Worm (Caenorhabditis elegans) whole organism, L4 larva: ENCODE data around the gene rfc-1.

ENCODE experiments used
- R02D3.7 ChIP-seq: fragments of 150-350 bp; sonication (generic microtip); optimal IDR thresholded peaks from 3 replicates; lab custom pipeline; 2014; ENCODE audit warnings: missing biosample characterization, missing genetic modification characterization
- Y105C5A.15 ChIP-seq: fragments of 200-800 bp; sonication (Bioruptor generic); IDR thresholded peaks from 2 replicates; pipeline ENCODE4 v1.3.6; 2022; ENCODE audit warnings: missing genetic modification characterization, missing compliant biosample characterization
- Y48G9A.11 ChIP-seq: fragments of 200-800 bp; sonication (Bioruptor generic); IDR thresholded peaks from 2 replicates; pipeline ENCODE4 v1.3.6; 2022; ENCODE audit warnings: missing genetic modification reagents, missing genetic modification characterization, missing compliant biosample characterization
- Y5F2A.4 ChIP-seq: fragments of 200-800 bp; sonication (Bioruptor generic); optimal IDR thresholded peaks from 2 replicates; lab custom pipeline; 2018; ENCODE audit warnings: mild to moderate bottlenecking, missing genetic modification characterization, missing compliant biosample characterization
- ZK546.5 ChIP-seq, 2 experiments: sonication (generic microtip); optimal IDR thresholded peaks; 2 replicates each; lab custom pipeline; 2017; ENCODE audit warnings: missing biosample characterization in 2 of 2, missing genetic modification characterization in 2 of 2
- aha-1 ChIP-seq: fragments of 150-350 bp; peaks from one replicate; lab custom pipeline; 2014; ENCODE audit warnings: missing biosample characterization, missing genetic modification characterization
- aly-2 ChIP-seq: sonication (generic microtip); optimal IDR thresholded peaks from 2 replicates; lab custom pipeline; 2018; ENCODE audit warnings: missing biosample characterization, missing genetic modification characterization
- ama-1 ChIP-seq: fragments of 150-350 bp; optimal IDR thresholded peaks from 2 replicates; lab custom pipeline; 2014; ENCODE audit warnings: inconsistent platforms, mixed read lengths
- ceh-20 ChIP-seq: fragments of 200-800 bp; sonication (Bioruptor generic); IDR thresholded peaks from 2 replicates; pipeline ENCODE4 v1.3.6; 2022; ENCODE audit warnings: missing genetic modification reagents, missing genetic modification characterization, missing compliant biosample characterization
- ceh-44 ChIP-seq: fragments of 200-800 bp; sonication (Bioruptor generic); IDR thresholded peaks from 2 replicates; pipeline ENCODE4 v1.3.6; 2022; ENCODE audit warnings: missing genetic modification reagents, missing genetic modification characterization, missing compliant biosample characterization
- ces-1 ChIP-seq: fragments of 150-350 bp; sonication (generic microtip); optimal IDR thresholded peaks from 4 replicates; lab custom pipeline; 2014; ENCODE audit warnings: missing biosample characterization, missing genetic modification reagents, missing genetic modification characterization
- daf-12 ChIP-seq: fragments of 150-350 bp; optimal IDR thresholded peaks from 2 replicates; lab custom pipeline; 2014; ENCODE audit warnings: missing biosample characterization, missing genetic modification reagents, missing genetic modification characterization
- daf-16 ChIP-seq, 3 experiments: sonication (generic microtip); optimal IDR thresholded peaks; 2 replicates each; lab custom pipeline; 2016 to 2017; ENCODE audit warnings: missing genetic modification characterization in 3 of 3, missing genetic modification reagents in 3 of 3, mild to moderate bottlenecking in 2 of 3, missing compliant biosample characterization in 2 of 3, missing biosample characterization in 1 of 3, moderate library complexity in 1 of 3
- daf-19 ChIP-seq: fragments of 200-800 bp; sonication (Bioruptor generic); conservative IDR thresholded peaks from 2 replicates; pipeline ENCODE4 v1.3.6; 2022; ENCODE audit warnings: missing genetic modification characterization, missing compliant biosample characterization
- dmd-6 ChIP-seq: fragments of 200-800 bp; sonication (Bioruptor generic); IDR thresholded peaks from 2 replicates; pipeline ENCODE4 v1.3.6; 2022; ENCODE audit warnings: missing genetic modification reagents, missing genetic modification characterization, missing compliant biosample characterization
- dpl-1 ChIP-seq: fragments of 150-350 bp; optimal IDR thresholded peaks from 2 replicates; lab custom pipeline; 2014; ENCODE audit warnings: missing biosample characterization, missing genetic modification reagents, missing genetic modification characterization
- egl-43 ChIP-seq: fragments of 200-800 bp; sonication (Bioruptor generic); IDR thresholded peaks from 2 replicates; pipeline ENCODE4 v1.3.6; 2022; ENCODE audit warnings: missing genetic modification reagents, missing genetic modification characterization, missing compliant biosample characterization
- gei-8 ChIP-seq: fragments of 200-800 bp; sonication (Bioruptor generic); optimal IDR thresholded peaks from 2 replicates; lab custom pipeline; 2018; ENCODE audit warnings: mild to moderate bottlenecking, missing genetic modification characterization, missing compliant biosample characterization
- hlh-11 ChIP-seq: fragments of 200-800 bp; sonication (Bioruptor generic); optimal IDR thresholded peaks from 2 replicates; lab custom pipeline; 2018; ENCODE audit warnings: mild to moderate bottlenecking, missing genetic modification characterization, missing compliant biosample characterization
- hlh-30 ChIP-seq: sonication (generic microtip); optimal IDR thresholded peaks from 2 replicates; lab custom pipeline; 2017; ENCODE audit warnings: antibody characterized with exemption, mild to moderate bottlenecking, missing genetic modification characterization, missing compliant biosample characterization; ENCODE audit not compliant: insufficient read depth
- lim-7 ChIP-seq: fragments of 200-800 bp; sonication (Bioruptor generic); IDR thresholded peaks from 2 replicates; pipeline ENCODE4 v1.3.6; 2022; ENCODE audit warnings: missing genetic modification characterization, missing compliant biosample characterization
- lin-29 ChIP-seq: fragments of 200-800 bp; sonication (Bioruptor generic); IDR thresholded peaks from 2 replicates; pipeline ENCODE4 v1.3.6; 2022; ENCODE audit warnings: missing genetic modification reagents, missing genetic modification characterization, missing compliant biosample characterization
- lin-38 ChIP-seq: fragments of 200-800 bp; sonication (Bioruptor generic); IDR thresholded peaks from 2 replicates; pipeline ENCODE4 v1.3.6; 2022; ENCODE audit warnings: missing genetic modification reagents, missing genetic modification characterization, missing compliant biosample characterization
- lsy-2 ChIP-seq, 2 experiments: fragments of 150-350 bp in 1 of 2; sonication (generic microtip) in 1 of 2; optimal IDR thresholded peaks; 2 replicates each; lab custom pipeline; 2014 to 2017; ENCODE audit warnings: missing biosample characterization in 2 of 2, missing genetic modification characterization in 2 of 2
- madf-9 ChIP-seq: fragments of 200-800 bp; sonication (Bioruptor generic); conservative IDR thresholded peaks from 2 replicates; pipeline ENCODE4 v1.3.6; 2022; ENCODE audit warnings: missing genetic modification reagents, missing genetic modification characterization, missing compliant biosample characterization
- mdl-1 ChIP-seq, 2 experiments: fragments of 150-350 bp in 1 of 2; sonication (generic microtip) in 1 of 2; optimal IDR thresholded peaks; 2 replicates each; lab custom pipeline; 2014 to 2017; ENCODE audit warnings: missing biosample characterization in 2 of 2, missing genetic modification characterization in 2 of 2
- mdt-29 ChIP-seq: fragments of 200-800 bp; sonication (Bioruptor generic); IDR thresholded peaks from 2 replicates; pipeline ENCODE4 v1.3.6; 2022; ENCODE audit warnings: missing genetic modification reagents, missing genetic modification characterization, missing compliant biosample characterization
- mep-1 ChIP-seq: fragments of 150-350 bp; sonication (generic microtip); optimal IDR thresholded peaks from 3 replicates; lab custom pipeline; 2014; ENCODE audit warnings: missing biosample characterization, missing genetic modification characterization
- mxl-2 ChIP-seq: fragments of 200-800 bp; sonication (Bioruptor generic); conservative IDR thresholded peaks from 2 replicates; pipeline ENCODE4 v1.3.6; 2022; ENCODE audit warnings: missing genetic modification reagents, missing genetic modification characterization, missing compliant biosample characterization
- nhr-102 ChIP-seq: sonication (generic microtip); optimal IDR thresholded peaks from 2 replicates; lab custom pipeline; 2016; ENCODE audit warnings: mild to moderate bottlenecking, missing genetic modification characterization, moderate library complexity, missing compliant biosample characterization
- nhr-11 ChIP-seq: fragments of 150-350 bp; optimal IDR thresholded peaks from 2 replicates; lab custom pipeline; 2014; ENCODE audit warnings: missing biosample characterization, missing genetic modification characterization
- nhr-28 ChIP-seq: fragments of 150-350 bp; optimal IDR thresholded peaks from 2 replicates; lab custom pipeline; 2014; ENCODE audit warnings: missing biosample characterization, missing genetic modification characterization
- nhr-42 ChIP-seq: fragments of 200-800 bp; sonication (Bioruptor generic); IDR thresholded peaks from 2 replicates; pipeline ENCODE4 v1.3.6; 2022; ENCODE audit warnings: missing genetic modification characterization, missing compliant biosample characterization
- nhr-48 ChIP-seq: sonication (generic microtip); optimal IDR thresholded peaks from 2 replicates; lab custom pipeline; 2016; ENCODE audit warnings: mild to moderate bottlenecking, missing genetic modification characterization, missing compliant biosample characterization
- nhr-76 ChIP-seq: fragments of 150-350 bp; optimal IDR thresholded peaks from 2 replicates; lab custom pipeline; 2014; ENCODE audit warnings: missing biosample characterization, missing genetic modification characterization
- pha-4 ChIP-seq, 2 experiments: fragments of 150-350 bp in 1 of 2; fragments of 200-800 bp in 1 of 2; sonication (Bioruptor generic) in 1 of 2; IDR thresholded peaks in 1 of 2; optimal IDR thresholded peaks in 1 of 2; 2 replicates each; pipeline versions ENCODE4 v1.3.6 to Lab custom; 2014 to 2022; ENCODE audit warnings: missing genetic modification characterization in 2 of 2, missing genetic modification reagents in 2 of 2, missing biosample characterization in 1 of 2, missing compliant biosample characterization in 1 of 2
- saeg-2 ChIP-seq: fragments of 200-800 bp; sonication (Bioruptor generic); IDR thresholded peaks from 2 replicates; pipeline ENCODE4 v1.3.6; 2022; ENCODE audit warnings: missing genetic modification reagents, missing genetic modification characterization, missing compliant biosample characterization
- set-16 ChIP-seq: fragments of 200-800 bp; sonication (Bioruptor generic); IDR thresholded peaks from 2 replicates; pipeline ENCODE4 v1.3.6; 2022; ENCODE audit warnings: missing genetic modification reagents, missing genetic modification characterization, missing compliant biosample characterization
- skn-1 ChIP-seq: fragments of 150-350 bp; optimal IDR thresholded peaks from 2 replicates; lab custom pipeline; 2014; ENCODE audit warnings: missing biosample characterization, missing genetic modification characterization
- snpc-1.2 ChIP-seq: fragments of 200-800 bp; sonication (Bioruptor generic); IDR thresholded peaks from 2 replicates; pipeline ENCODE4 v1.3.6; 2022; ENCODE audit warnings: missing genetic modification reagents, missing genetic modification characterization, missing compliant biosample characterization
- spr-1 ChIP-seq: sonication (generic microtip); optimal IDR thresholded peaks from 2 replicates; lab custom pipeline; 2016; ENCODE audit warnings: mild to moderate bottlenecking, missing genetic modification characterization, missing compliant biosample characterization
- unc-39 ChIP-seq: sonication (generic microtip); optimal IDR thresholded peaks from 2 replicates; lab custom pipeline; 2017; ENCODE audit warnings: missing biosample characterization, missing genetic modification characterization
- zfp-2 ChIP-seq: sonication (generic microtip); optimal IDR thresholded peaks from 2 replicates; lab custom pipeline; 2016; ENCODE audit warnings: mild to moderate bottlenecking, missing genetic modification characterization, missing compliant biosample characterization
- zip-11 ChIP-seq: fragments of 200-800 bp; sonication (Bioruptor generic); IDR thresholded peaks from 2 replicates; pipeline ENCODE4 v1.3.6; 2022; ENCODE audit warnings: missing genetic modification characterization, missing compliant biosample characterization

Gene rfc-1

DNA sequence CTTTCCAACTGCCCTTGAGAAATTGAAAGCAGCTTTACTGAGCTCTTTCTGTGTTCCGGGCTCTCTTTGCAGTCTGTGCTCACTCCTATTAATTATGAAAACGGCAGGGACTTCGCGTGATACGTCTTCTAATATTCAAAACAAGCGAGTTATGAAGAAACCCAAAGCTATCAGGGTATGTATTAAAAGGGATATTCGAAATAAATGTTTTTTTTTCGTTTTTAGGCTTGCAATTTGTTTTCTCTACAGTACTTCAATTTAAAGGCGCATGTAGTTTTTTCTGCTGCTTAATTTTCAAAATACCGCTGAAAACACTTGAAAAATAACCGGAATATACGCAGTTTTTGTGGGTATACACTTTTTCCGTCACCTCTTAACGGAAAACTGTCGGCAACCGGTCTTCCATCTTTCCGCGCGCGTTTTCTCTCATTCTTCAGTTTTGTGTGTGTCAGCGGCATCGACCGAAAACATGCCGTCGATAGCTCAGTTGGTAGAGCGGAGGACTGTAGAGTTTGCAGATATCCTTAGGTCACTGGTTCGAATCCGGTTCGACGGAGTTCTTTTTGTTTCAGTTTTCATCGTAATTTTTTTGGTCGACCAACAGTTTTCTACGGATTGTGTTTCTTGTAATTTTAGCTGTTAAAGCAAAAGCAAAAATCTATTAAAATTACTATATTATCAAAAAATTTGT lies 43.4 kb upstream of the rfc-1 start, which contains the start of gene gasr-8 (continued):
- TF ChIP-seq nhr-11 (tag; lab: Kevin White, UChicago) (no peak), saeg-2 (no peak), set-16 (GFP tag; lab: Robert Waterston, UW) (peak; percentile 4; the same call in 1 of the 2 replicates), mxl-2 (0 out of 2 replicates have a peak, but pooled peaks have one; percentile 3), hlh-11 (tag; lab: Kevin White, UChicago) (peak; percentile 1), lin-38 (GFP tag; lab: Robert Waterston, UW) (peak; percentile 58), mdl-1 (tag; optimal IDR thresholded peaks at IDR 0.05; lab: Kevin White, UChicago) (no peak)

DNA sequence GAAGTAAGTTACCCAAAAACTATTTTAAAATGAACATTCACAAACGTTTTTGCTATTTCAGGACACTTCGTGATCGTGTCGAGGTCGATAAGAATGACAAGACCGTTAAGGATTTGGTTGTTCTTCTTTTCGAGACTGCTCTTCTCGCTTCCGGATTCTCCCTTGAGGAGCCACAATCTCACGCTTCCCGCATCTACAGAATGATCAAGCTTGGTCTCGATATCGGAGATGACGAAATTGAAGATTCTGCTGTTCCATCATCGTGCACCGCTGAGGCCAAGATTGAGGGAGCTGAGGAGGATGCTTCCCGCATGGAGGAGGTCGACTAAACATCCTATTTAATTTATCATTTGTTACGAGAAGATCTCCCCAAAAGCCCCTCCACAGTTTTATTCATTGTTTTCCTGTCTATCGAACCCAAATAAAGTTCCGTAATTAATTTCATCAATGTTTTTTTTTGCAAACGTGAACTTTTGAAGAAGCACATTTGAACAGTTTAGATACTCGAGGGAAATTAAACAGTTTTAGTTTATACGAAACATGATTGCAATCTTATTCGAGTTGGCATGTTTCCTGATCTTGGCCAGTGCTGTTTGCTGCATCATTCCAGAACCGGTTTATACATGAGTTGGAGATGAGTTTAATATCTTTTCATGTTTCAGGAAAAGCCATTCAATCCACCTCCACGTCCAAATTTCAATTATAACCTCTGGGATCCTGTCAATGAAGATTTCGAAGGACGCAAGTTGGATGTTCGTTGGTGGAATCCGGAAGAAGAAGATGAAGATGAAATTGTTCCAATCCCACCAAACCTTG lies 42.5 kb upstream of the rfc-1 start, which contains the start of gene C47E8.11:
C47E8.11 (plus strand) TSS at position 520 of the 816 bp plus-strand sequence.
- TF ChIP-seq dmd-6 (GFP tag; lab: Robert Waterston, UW) (no peak; the same call in 1 of the 2 replicates), ceh-20 (GFP tag; lab: Robert Waterston, UW) (peak; percentile 44; the same call in 1 of the 2 replicates), daf-12 (no peak), nhr-48 (tag; lab: Kevin White, UChicago) (peak; percentile 13), Y5F2A.4 (GFP tag; lab: Kevin White, UChicago) (no peak), ama-1 (lab: Kevin White, UChicago) (peak; percentile 71), zfp-2 (tag; lab: Kevin White, UChicago) (no peak), mep-1 (tag; lab: Kevin White, UChicago) (peak; percentile 80), mxl-2 (no peak), mdl-1 (tag; optimal IDR thresholded peaks at IDR 0.05; lab: Kevin White, UChicago) (no peak), ceh-44 (GFP tag; lab: Robert Waterston, UW) (no peak), nhr-102 (tag; lab: Kevin White, UChicago) (peak; percentile 45), lin-38 (GFP tag; lab: Robert Waterston, UW) (peak; percentile 72), nhr-28 (tag; lab: Kevin White, UChicago) (no peak), ces-1 (GFP tag; lab: Kevin White, UChicago) (no peak), nhr-76 (tag; lab: Kevin White, UChicago) (no peak), spr-1 (peak; percentile 10), hlh-30 (tag; lab: Kevin White, UChicago) (no peak), dpl-1 (GFP tag; lab: Kevin White, UChicago) (peak; percentile 9), Y48G9A.11 (peak; percentile 64; the same call in 1 of the 2 replicates), skn-1 (tag; lab: Kevin White, UChicago) (no peak), R02D3.7 (tag; lab: Kevin White, UChicago) (no peak), nhr-11 (tag; lab: Kevin White, UChicago) (no peak), daf-16 (GFP tag; optimal IDR thresholded peaks at IDR 0.05; lab: Kevin White, UChicago) (no peak), daf-16 (tag; optimal IDR thresholded peaks at IDR 0.05; lab: Kevin White, UChicago) (peak; percentile 86), lin-29 (peak; percentile 31; the same call in 1 of the 2 replicates), lim-7 (peak; percentile 65), unc-39 (tag; lab: Kevin White, UChicago) (no peak), egl-43 (GFP tag; lab: Robert Waterston, UW) (no peak), nhr-42 (no peak), Y105C5A.15 (no peak; the same call in 1 of the 2 replicates), ZK546.5 (tag; optimal IDR thresholded peaks at IDR 0.05; lab: Kevin White, UChicago) (no peak), aly-2 (tag; lab: Kevin White, UChicago) (peak; percentile 100), mdt-29 (GFP tag; lab: Robert Waterston, UW) (no peak), daf-19 (no peak), lsy-2 (tag; optimal IDR thresholded peaks at IDR 0.05; lab: Kevin White, UChicago) (peak in 1 of 2 experiments; percentile 87), madf-9 (GFP tag; lab: Robert Waterston, UW) (peak; percentile 2; the same call in 1 of the 2 replicates), gei-8 (GFP tag; lab: Kevin White, UChicago) (no peak), snpc-1.2 (peak; percentile 50), aha-1 (tag; lab: Kevin White, UChicago) (peak; percentile 98), zip-11 (GFP tag; lab: Robert Waterston, UW) (0 out of 2 replicates have a peak, but pooled peaks have one; percentile 5), pha-4 (GFP tag; IDR thresholded peaks at IDR 0.05; lab: Robert Waterston, UW) (peak; percentile 51), pha-4 (tag; optimal IDR thresholded peaks at IDR 0.05; lab: Kevin White, UChicago) (peak; percentile 67)
